Worm (Caenorhabditis elegans) whole organism, midembryonic: Measurements from ENCODE around the gene C56E6.2.

Source experiments
- flt-1 ChIP-seq: fragments of 200-800 bp; sonication (Bioruptor generic); IDR thresholded peaks from 2 replicates; pipeline ENCODE4 v1.3.6; 2022; ENCODE audit warnings: missing genetic modification characterization, missing compliant biosample characterization
- klf-2 ChIP-seq: fragments of 200-800 bp; sonication (Bioruptor generic); conservative IDR thresholded peaks from 2 replicates; pipeline ENCODE4 v1.3.6; 2022; ENCODE audit warnings: missing genetic modification reagents, missing genetic modification characterization, missing compliant biosample characterization
- med-1 ChIP-seq: sonication (generic microtip); optimal IDR thresholded peaks from 2 replicates; lab custom pipeline; 2017; ENCODE audit warnings: missing genetic modification characterization, mild to moderate bottlenecking, missing compliant biosample characterization, antibody characterized with exemption, missing genetic modification reagents; ENCODE audit not compliant: insufficient read depth
- ztf-29 ChIP-seq: fragments of 200-800 bp; sonication (Bioruptor generic); IDR thresholded peaks from 2 replicates; pipeline ENCODE4 v1.3.6; 2022; ENCODE audit warnings: missing genetic modification reagents, missing genetic modification characterization, missing compliant biosample characterization

- TF ChIP-seq ztf-29 (no peak), med-1 (no peak), klf-2 (GFP tag; lab: Robert Waterston, UW) (no peak), flt-1 (GFP tag; lab: Robert Waterston, UW) (no peak)
Measured at ce11 chrII:6499067-6499466, 25.7 kb upstream of the C56E6.2 start, which contains the start of gene twk-49.
